Fruit fly (Drosophila melanogaster) Kc167 (cell line): ENCODE results near the gene soti.

Experiments
- insv ChIP-seq: fragments of >200 bp; optimal IDR thresholded peaks from 3 replicates; lab custom pipeline; 2018; ENCODE audit warnings: missing external identifiers
- psq ChIP-seq: fragments of >200 bp; optimal IDR thresholded peaks from 2 replicates; lab custom pipeline; 2017; ENCODE audit warnings: missing external identifiers

- TF ChIP-seq psq (no peak), insv (lab: Kevin White, UChicago) (no peak)
Measured at dm6 chr3R:14346838-14347745, 34.4 kb downstream of the soti start.
